Worm (Caenorhabditis elegans): ENCODE measurements around the gene cct-5.

The cct-5 gene

ce11 chrIII:4495685-4496084 is 12.2 kb downstream of the cct-5 start:
- no peak for TF ChIP-seq snu-23 (GFP tag; optimal IDR thresholded peaks at IDR 0.05)
- no peak for TF ChIP-seq hlh-17 (GFP tag; optimal IDR thresholded peaks at IDR 0.05; ENCODE audit: borderline replicate concordance)
- no peak for TF ChIP-seq ceh-8 (GFP tag; optimal IDR thresholded peaks at IDR 0.05)
- TF ChIP-seq ceh-63 (GFP tag; optimal IDR thresholded peaks at IDR 0.05), result no peak
- no peak for TF ChIP-seq efl-3 (GFP tag; optimal IDR thresholded peaks at IDR 0.05)
- no peak for TF ChIP-seq fkh-10 (GFP tag; optimal IDR thresholded peaks at IDR 0.05)
- TF ChIP-seq F16B12.6 (tag; optimal IDR thresholded peaks at IDR 0.05), result no peak
- peak; percentile 45 for TF ChIP-seq egl-13 (tag; optimal IDR thresholded peaks at IDR 0.05)
- no peak for TF ChIP-seq isw-1 (GFP tag; IDR thresholded peaks at IDR 0.05)
- TF ChIP-seq snpc-4 (tag; optimal IDR thresholded peaks at IDR 0.05), result no peak
- peak; percentile 89 for TF ChIP-seq fkh-8 (tag; optimal IDR thresholded peaks at IDR 0.05)
- peak; percentile 16 for TF ChIP-seq nhr-11 (tag; optimal IDR thresholded peaks at IDR 0.05)
- no peak for TF ChIP-seq nhr-90 (tag; optimal IDR thresholded peaks at IDR 0.05; ENCODE audit: poor library complexity)
- no peak for TF ChIP-seq irx-1 (tag; optimal IDR thresholded peaks at IDR 0.05)
- TF ChIP-seq ceh-88 (GFP tag; IDR thresholded peaks at IDR 0.05), result no peak
- no peak for TF ChIP-seq vab-15 (tag; optimal IDR thresholded peaks at IDR 0.05)
- no peak for TF ChIP-seq ets-5 (GFP tag; IDR thresholded peaks at IDR 0.05)
- no peak for TF ChIP-seq nhr-84 (tag; optimal IDR thresholded peaks at IDR 0.05)
- TF ChIP-seq nhr-19 (GFP tag; conservative IDR thresholded peaks at IDR 0.05), result no peak
- TF ChIP-seq fos-1 (tag; optimal IDR thresholded peaks at IDR 0.05), result no peak
- no peak for TF ChIP-seq hpl-2 (GFP tag; optimal IDR thresholded peaks at IDR 0.05)
- peak; percentile 49 for TF ChIP-seq nhr-47 (tag; optimal IDR thresholded peaks at IDR 0.05)
- TF ChIP-seq elt-3 (tag; optimal IDR thresholded peaks at IDR 0.05), result no peak
- TF ChIP-seq sptf-1 (tag; optimal IDR thresholded peaks at IDR 0.05), result no peak
- peak; percentile 56 for TF ChIP-seq sox-4 (tag; optimal IDR thresholded peaks at IDR 0.05)
- TF ChIP-seq tbx-2 (tag; optimal IDR thresholded peaks at IDR 0.05), result no peak
- no peak for TF ChIP-seq elt-2 (tag; optimal IDR thresholded peaks at IDR 0.05)
- TF ChIP-seq aly-2 (tag; optimal IDR thresholded peaks at IDR 0.05), result no peak
- TF ChIP-seq ztf-11 (tag; optimal IDR thresholded peaks at IDR 0.05), result no peak
- no peak for TF ChIP-seq C04F5.9 (tag; optimal IDR thresholded peaks at IDR 0.05)
- TF ChIP-seq sup-37 (GFP tag; optimal IDR thresholded peaks at IDR 0.05), result no peak
- no peak for TF ChIP-seq dpl-1 (GFP tag; optimal IDR thresholded peaks at IDR 0.05)
- TF ChIP-seq unc-86 (tag; optimal IDR thresholded peaks at IDR 0.05), result no peak
- peak; percentile 43 for TF ChIP-seq pax-3 (tag; optimal IDR thresholded peaks at IDR 0.05)
- TF ChIP-seq ama-1 (optimal IDR thresholded peaks at IDR 0.05), result no peak
- TF ChIP-seq nhr-20 (tag; optimal IDR thresholded peaks at IDR 0.05), result no peak
- TF ChIP-seq dsc-1 (tag; optimal IDR thresholded peaks at IDR 0.05), result peak; percentile 95
- no peak for TF ChIP-seq nhr-71 (tag; optimal IDR thresholded peaks at IDR 0.05)
- TF ChIP-seq ztf-4 (tag; optimal IDR thresholded peaks at IDR 0.05), result no peak
- TF ChIP-seq ceh-90 (tag; optimal IDR thresholded peaks at IDR 0.05), result peak; percentile 0
- TF ChIP-seq mab-9 (GFP tag; IDR thresholded peaks at IDR 0.05), result no peak
- no peak for TF ChIP-seq efl-1 (optimal IDR thresholded peaks at IDR 0.05)
- TF ChIP-seq efl-1 (GFP tag; optimal IDR thresholded peaks at IDR 0.05 in 1 of 2), result no peak
- no peak for TF ChIP-seq nhr-28 (tag; optimal IDR thresholded peaks at IDR 0.05)
- TF ChIP-seq lin-39 (tag; optimal IDR thresholded peaks at IDR 0.05), result no peak
- no peak for TF ChIP-seq unc-62 (GFP tag; optimal IDR thresholded peaks at IDR 0.05)
- no peak for TF ChIP-seq unc-130 (tag; optimal IDR thresholded peaks at IDR 0.05)
- no peak for TF ChIP-seq xbp-1 (tag; optimal IDR thresholded peaks at IDR 0.05)

Measured in whole organism, L1 larva.